Worm (Caenorhabditis elegans): Measurements from ENCODE around the gene F25E2.2.

F25E2.2 gene

DNA sequence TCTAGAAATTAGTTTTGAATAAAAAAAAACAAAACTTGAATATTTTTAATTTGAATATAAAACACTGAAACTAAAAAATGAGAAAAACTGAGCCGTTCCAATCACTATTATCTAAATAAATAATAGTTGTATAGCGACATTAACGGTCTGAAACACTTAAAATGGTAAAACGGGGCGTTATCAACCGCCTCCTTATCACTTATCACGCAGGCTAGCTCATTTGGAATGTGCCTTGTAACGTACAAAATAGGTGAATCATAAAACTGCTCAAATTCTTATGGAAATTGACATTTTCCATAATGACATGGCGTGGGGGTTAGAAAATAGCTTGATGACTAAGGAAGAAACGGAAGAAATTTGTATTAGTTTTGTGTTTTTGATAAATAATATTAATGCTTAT, 5.3 kb upstream of the F25E2.2 start, which contains the start of gene ifd-2 (continued):
- TF ChIP-seq nhr-42 (GFP tag; IDR thresholded peaks at IDR 0.05) (no peak), zip-2 (tag; optimal IDR thresholded peaks at IDR 0.05) (no peak), rbr-2 (tag; optimal IDR thresholded peaks at IDR 0.05) (no peak), nhr-77 (tag; optimal IDR thresholded peaks at IDR 0.05) (no peak), zfp-2 (tag; optimal IDR thresholded peaks at IDR 0.05) (no peak), pqm-1 (tag; optimal IDR thresholded peaks at IDR 0.05) (peak; percentile 87), set-16 (GFP tag; IDR thresholded peaks at IDR 0.05) (no peak), dmd-9 (GFP tag; IDR thresholded peaks at IDR 0.05) (no peak), ctbp-1 (GFP tag; IDR thresholded peaks at IDR 0.05) (no peak), D1046.2 (GFP tag; IDR thresholded peaks at IDR 0.05) (no peak), F26F4.8 (GFP tag; conservative IDR thresholded peaks at IDR 0.05) (no peak), spr-1 (tag; optimal IDR thresholded peaks at IDR 0.05) (no peak), saeg-2 (GFP tag; IDR thresholded peaks at IDR 0.05) (no peak), vab-7 (GFP tag; IDR thresholded peaks at IDR 0.05) (no peak), nhr-102 (tag; optimal IDR thresholded peaks at IDR 0.05) (peak; percentile 12), hlh-30 (tag; optimal IDR thresholded peaks at IDR 0.05; ENCODE audit: insufficient read depth) (no peak), skn-1 (tag; optimal IDR thresholded peaks at IDR 0.05) (no peak), lir-3 (tag; optimal IDR thresholded peaks at IDR 0.05) (no peak), madf-9 (GFP tag; conservative IDR thresholded peaks at IDR 0.05) (no peak), attf-4 (tag; optimal IDR thresholded peaks at IDR 0.05) (no peak), lin-1 (GFP tag; IDR thresholded peaks at IDR 0.05) (no peak), nhr-28 (tag; optimal IDR thresholded peaks at IDR 0.05) (peak; percentile 53), aly-2 (tag; optimal IDR thresholded peaks at IDR 0.05) (no peak), nhr-11 (tag; optimal IDR thresholded peaks at IDR 0.05) (no peak), lin-15B (tag; optimal IDR thresholded peaks at IDR 0.05) (no peak)

DNA sequence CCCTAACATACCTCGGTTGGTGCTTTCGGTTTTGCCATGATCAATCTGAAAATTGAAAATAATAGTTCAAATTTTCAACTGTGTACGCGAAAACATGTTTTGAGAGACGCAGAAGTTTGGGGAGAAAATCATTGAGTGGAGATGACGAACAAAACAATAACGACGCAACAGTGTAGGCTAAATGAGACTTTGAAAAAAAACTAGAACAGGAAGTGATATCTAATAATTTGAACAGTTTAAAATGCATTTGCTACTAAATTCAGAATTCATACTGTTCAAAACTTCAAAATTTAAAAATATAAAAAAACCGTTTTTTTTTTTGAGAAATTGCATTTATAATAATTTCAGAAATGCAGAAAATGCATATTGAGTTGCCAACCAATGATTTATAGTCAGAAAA, 2.5 kb upstream of the F25E2.2 start, which contains the start of gene F25E2.3:
F25E2.3 (minus strand) TSS at position 101 of the 400 bp plus-strand sequence.
- TF ChIP-seq arid-1 (GFP tag; conservative IDR thresholded peaks at IDR 0.05) (no peak), nhr-41 (GFP tag; IDR thresholded peaks at IDR 0.05) (no peak), nhr-6 (tag; optimal IDR thresholded peaks at IDR 0.05) (no peak), zfp-2 (tag; optimal IDR thresholded peaks at IDR 0.05) (no peak), tag-97 (GFP tag; IDR thresholded peaks at IDR 0.05) (no peak), zip-11 (GFP tag; IDR thresholded peaks at IDR 0.05) (no peak), daf-16 (GFP tag; optimal IDR thresholded peaks at IDR 0.05) (no peak), daf-16 (tag; optimal IDR thresholded peaks at IDR 0.05) (peak; percentile 42), nhr-77 (tag; optimal IDR thresholded peaks at IDR 0.05) (no peak), set-16 (GFP tag; IDR thresholded peaks at IDR 0.05) (no peak)

DNA sequence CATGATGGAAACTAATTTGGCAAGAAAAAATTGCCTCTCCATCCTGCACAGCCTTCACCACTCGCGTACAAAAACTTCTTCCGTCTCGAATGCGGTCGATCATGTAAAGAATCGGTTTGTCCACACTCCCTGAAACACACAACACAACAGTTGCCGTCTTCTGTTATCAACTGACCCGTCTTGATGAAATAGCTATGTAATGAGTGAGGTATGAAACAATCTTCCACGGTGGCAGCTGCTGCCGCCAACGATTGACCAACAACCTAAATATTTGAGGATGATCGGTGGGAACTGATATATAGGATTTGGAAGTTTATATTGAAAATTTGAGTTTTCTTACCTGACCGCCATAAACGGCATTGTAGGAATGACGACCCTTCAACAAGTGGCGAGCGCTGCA, 1.7 kb upstream of the F25E2.2 start:
- TF ChIP-seq dmd-6 (GFP tag; IDR thresholded peaks at IDR 0.05) (peak; percentile 21; the same call in 1 of the 2 replicates), ceh-44 (GFP tag; IDR thresholded peaks at IDR 0.05) (no peak), dmd-9 (GFP tag; IDR thresholded peaks at IDR 0.05) (no peak), spr-1 (tag; optimal IDR thresholded peaks at IDR 0.05) (no peak), zip-2 (tag; optimal IDR thresholded peaks at IDR 0.05) (no peak), lin-1 (GFP tag; IDR thresholded peaks at IDR 0.05) (no peak), nhr-28 (tag; optimal IDR thresholded peaks at IDR 0.05) (peak; percentile 3), cey-2 (tag; optimal IDR thresholded peaks at IDR 0.05; ENCODE audit: borderline replicate concordance, insufficient read depth) (no peak), hlh-11 (tag; optimal IDR thresholded peaks at IDR 0.05) (peak; percentile 2), ama-1 (optimal IDR thresholded peaks at IDR 0.05) (no peak), mes-2 (tag; optimal IDR thresholded peaks at IDR 0.05; ENCODE audit: poor library complexity, severe bottlenecking) (peak; percentile 6), daf-19 (GFP tag; conservative IDR thresholded peaks at IDR 0.05) (no peak), sdz-12 (GFP tag; optimal IDR thresholded peaks at IDR 0.05) (no peak), tra-1 (GFP tag; IDR thresholded peaks at IDR 0.05) (no peak), daf-16 (GFP tag; optimal IDR thresholded peaks at IDR 0.05) (peak in 1 of 2 experiments; percentile 38), daf-16 (tag; optimal IDR thresholded peaks at IDR 0.05) (peak; percentile 30), lin-39 (tag; optimal IDR thresholded peaks at IDR 0.05) (no peak), F44E2.7 (GFP tag; IDR thresholded peaks at IDR 0.05) (no peak), Y75B8A.6 (GFP tag; IDR thresholded peaks at IDR 0.05) (no peak), hif-1 (tag; optimal IDR thresholded peaks at IDR 0.05) (no peak), nhr-41 (GFP tag; IDR thresholded peaks at IDR 0.05) (no peak), hlh-30 (tag; optimal IDR thresholded peaks at IDR 0.05; ENCODE audit: insufficient read depth) (peak; percentile 10), snpc-1.2 (GFP tag; IDR thresholded peaks at IDR 0.05) (no peak), ces-1 (GFP tag; optimal IDR thresholded peaks at IDR 0.05) (no peak), dve-1 (tag; optimal IDR thresholded peaks at IDR 0.05; ENCODE audit: insufficient read depth) (no peak)
